Fruit fly (Drosophila melanogaster): ENCODE measurements around the gene Ptth.

Ptth gene

DNA sequence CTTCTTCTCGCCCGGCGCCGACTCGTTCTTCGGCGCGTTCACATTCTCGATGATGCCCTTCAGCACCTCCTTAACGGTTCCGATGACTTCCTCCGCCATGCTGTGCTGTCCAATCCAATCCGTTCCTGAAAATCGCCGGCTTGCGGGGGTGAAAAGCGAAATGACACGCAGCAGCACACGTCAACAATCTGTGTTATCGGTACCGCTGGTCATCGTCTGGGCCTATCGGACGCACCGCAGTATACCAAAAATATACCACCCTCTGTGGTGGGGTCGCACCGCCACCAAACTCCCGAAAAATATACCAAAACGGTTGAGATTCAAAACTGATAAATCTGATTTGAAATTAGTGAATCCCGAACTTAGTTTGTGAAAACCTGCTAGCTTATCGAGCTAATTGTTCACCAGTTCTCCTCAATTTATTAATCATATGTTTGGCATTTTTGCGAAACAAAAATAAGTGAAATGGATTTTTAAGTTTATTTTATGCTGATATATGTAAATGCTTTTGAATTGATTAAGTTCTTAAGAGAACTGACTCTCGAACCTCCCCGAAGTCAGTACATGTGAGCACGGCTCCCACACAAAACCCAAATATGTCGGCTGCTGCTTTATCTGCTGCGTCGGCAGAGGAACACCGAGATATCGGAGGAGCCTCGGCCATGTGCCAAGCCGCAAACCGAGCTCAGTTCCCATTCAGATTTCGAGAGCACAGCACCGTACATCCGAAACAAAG, 32.1 kb downstream of the Ptth start, which contains the start of the genes Spp and nAChRbeta3:
Gene Spp (minus strand): TSS at position 210 of the 736 bp plus-strand sequence.
Gene nAChRbeta3 (plus strand): TSS at position 686 of the 736 bp plus-strand sequence.
- TF ChIP-seq CTCF (optimal IDR thresholded peaks at IDR 0.05) (peak in 1 of 2 experiments; percentile 24), CG8478 (optimal IDR thresholded peaks at IDR 0.05) (no peak)

- TF ChIP-seq CG8478 (optimal IDR thresholded peaks at IDR 0.05) (no peak), CTCF (optimal IDR thresholded peaks at IDR 0.05) (no peak)
Observed at dm6 chr2L:543799-544198, 32.9 kb downstream of the Ptth start.

dm6 chr2L:542338-542967, 34.2 kb downstream of the Ptth start, which contains the start of gene lwr:
TSS of gene lwr (minus strand) at chr2L:542580.
- TF ChIP-seq CTCF (optimal IDR thresholded peaks at IDR 0.05), result no peak
- TF ChIP-seq CG8478 (optimal IDR thresholded peaks at IDR 0.05), result no peak

DNA sequence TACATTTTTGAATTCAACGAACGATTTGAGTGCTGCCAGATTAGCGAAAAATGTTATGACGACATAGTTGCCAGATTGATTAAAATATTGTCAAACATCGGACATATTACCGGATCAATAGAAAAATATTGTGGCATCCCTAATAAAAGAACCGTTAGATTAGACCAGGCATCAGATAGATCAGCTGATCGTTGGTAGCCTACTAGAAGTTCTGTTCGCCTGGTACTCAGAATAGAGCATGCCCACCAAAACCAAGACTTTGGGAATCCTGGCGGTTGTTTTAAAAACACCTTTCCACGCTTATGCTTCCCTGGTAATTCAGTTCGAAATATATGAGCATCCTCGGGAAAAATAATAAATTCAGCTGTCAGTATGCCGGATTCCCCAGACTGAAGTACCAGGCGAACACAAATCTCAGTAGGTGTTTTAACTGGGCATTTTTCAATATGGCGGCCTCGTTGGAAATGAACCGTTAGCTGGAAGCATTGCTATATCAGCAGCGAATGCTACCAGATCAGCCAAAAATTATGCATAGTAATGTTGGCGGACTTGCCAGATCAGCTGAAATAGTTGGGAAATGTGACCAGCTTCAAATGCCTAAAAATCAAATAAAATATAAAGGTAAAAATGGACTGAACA, 36.0 kb downstream of the Ptth start:
- TF ChIP-seq CTCF (optimal IDR thresholded peaks at IDR 0.05), result peak; percentile 54 to 61
- TF ChIP-seq CG8478 (optimal IDR thresholded peaks at IDR 0.05), result no peak

dm6 chr2L:533734-534133, 43.0 kb downstream of the Ptth start:
- TF ChIP-seq CTCF (optimal IDR thresholded peaks at IDR 0.05) (no peak), CG8478 (optimal IDR thresholded peaks at IDR 0.05) (no peak)

DNA sequence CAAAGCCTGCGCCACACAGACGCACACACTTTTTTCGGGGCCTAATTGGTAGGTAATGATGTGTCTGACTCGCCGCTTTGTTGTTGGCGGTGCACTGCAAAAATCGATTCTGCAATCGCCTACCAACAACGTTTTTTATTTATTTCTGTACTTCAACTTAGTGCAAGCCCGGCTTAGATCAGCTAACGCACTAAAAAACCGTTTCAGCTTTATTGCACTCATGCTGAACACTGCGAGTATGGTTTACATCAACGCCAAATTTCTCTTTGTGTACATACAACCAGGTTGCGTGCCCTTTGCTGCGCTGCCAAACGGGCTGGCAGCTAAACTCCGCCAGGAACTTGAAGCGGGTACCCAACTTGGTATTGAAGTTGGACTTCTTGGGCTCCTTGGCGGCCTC, 46.5 kb downstream of the Ptth start:
- no peak for TF ChIP-seq CTCF (optimal IDR thresholded peaks at IDR 0.05)
- no peak for TF ChIP-seq CG8478 (optimal IDR thresholded peaks at IDR 0.05)

DNA sequence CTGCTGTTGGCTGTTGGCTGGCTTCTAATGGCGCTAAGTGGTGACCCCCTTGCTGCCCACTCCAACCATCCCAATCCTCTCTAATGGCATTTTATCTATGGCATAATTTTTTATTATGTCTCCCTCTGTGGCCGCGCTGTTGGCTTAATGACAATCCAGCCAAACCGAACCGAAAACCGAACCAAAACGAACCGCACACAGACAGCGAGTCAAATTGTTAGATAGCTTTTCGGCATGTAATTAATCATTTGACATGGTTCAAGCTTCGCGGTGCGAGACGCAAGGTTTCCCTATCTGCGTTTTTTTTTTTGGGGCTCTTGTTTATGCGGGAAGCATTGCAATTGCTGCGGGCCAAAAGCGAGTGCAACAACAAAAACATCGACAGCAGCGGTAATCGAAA, 49.0 kb downstream of the Ptth start:
- TF ChIP-seq CG8478 (optimal IDR thresholded peaks at IDR 0.05) (no peak), CTCF (optimal IDR thresholded peaks at IDR 0.05) (no peak)

DNA sequence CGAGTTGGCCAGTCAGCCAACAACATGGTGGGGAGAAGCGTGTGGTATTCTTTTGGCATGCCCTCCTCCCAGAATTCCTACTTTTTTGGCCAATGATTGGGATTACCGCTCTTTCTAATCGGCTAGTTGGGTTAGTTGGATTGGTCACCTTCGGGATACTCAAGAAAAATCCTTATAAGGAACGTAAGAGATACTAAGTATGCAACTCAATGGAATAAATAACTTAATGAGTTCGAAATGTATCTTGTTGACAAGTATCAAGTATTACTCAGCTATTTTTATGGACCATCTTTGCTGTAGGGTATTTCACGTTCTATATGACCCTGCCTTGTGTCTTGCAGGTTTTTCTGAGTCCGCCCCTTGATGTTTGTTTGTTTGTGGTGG, 49.8 kb downstream of the Ptth start:
- no peak for TF ChIP-seq CG8478 (optimal IDR thresholded peaks at IDR 0.05)
- TF ChIP-seq CTCF (optimal IDR thresholded peaks at IDR 0.05), result no peak

dm6 chr2L:526192-526923, 50.3 kb downstream of the Ptth start:
- no peak for TF ChIP-seq CTCF (optimal IDR thresholded peaks at IDR 0.05)

Measured in S2 (cell line).